Worm (Caenorhabditis elegans) whole organism, late embryonic: ENCODE measurements around the gene mrp-7.

Experiments used
- ceh-18 ChIP-seq: sonication (generic microtip); optimal IDR thresholded peaks from 2 replicates; lab custom pipeline; 2016; ENCODE audit warnings: missing genetic modification characterization, missing compliant biosample characterization
- ceh-6 ChIP-seq: fragments of 200-800 bp; sonication (Bioruptor generic); optimal IDR thresholded peaks from 2 replicates; lab custom pipeline; 2018; ENCODE audit warnings: mild to moderate bottlenecking, missing genetic modification characterization, missing compliant biosample characterization
- nfya-1 ChIP-seq: sonication (generic microtip); optimal IDR thresholded peaks from 2 replicates; lab custom pipeline; 2017; ENCODE audit warnings: missing genetic modification characterization, mild to moderate bottlenecking, missing compliant biosample characterization, antibody characterized with exemption, moderate library complexity

DNA sequence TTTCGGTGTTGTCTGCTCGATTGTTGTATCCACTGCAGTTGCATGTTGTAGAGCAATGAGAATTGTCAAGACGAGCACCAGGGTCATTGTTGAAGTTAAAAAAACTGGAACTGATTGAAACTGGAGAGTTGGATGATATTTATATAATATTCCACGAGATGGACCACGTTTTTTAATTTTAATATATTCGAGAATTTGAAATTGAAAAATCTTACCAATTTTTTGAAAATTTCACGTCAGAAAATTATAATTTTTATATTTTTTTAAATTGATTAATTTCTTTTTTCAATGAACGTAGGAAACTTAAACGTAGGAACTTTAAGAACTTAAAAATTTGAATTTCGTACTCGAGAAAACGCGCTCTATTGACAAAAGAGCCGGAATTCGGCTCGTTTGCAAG, 42.1 kb upstream of the mrp-7 start, which contains the start of gene Y43F8C.5:
- TF ChIP-seq ceh-6 (GFP tag; lab: Kevin White, UChicago) (no peak), ceh-18 (no peak), nfya-1 (tag; lab: Kevin White, UChicago) (no peak)
